Worm (Caenorhabditis elegans): ENCODE results near the gene Y62H9A.2.

- no peak for TF ChIP-seq nhr-11 (tag; optimal IDR thresholded peaks at IDR 0.05)
- no peak for TF ChIP-seq mep-1 (tag; optimal IDR thresholded peaks at IDR 0.05)
- no peak for TF ChIP-seq unc-62 (GFP tag; optimal IDR thresholded peaks at IDR 0.05)
- TF ChIP-seq skn-1 (tag; optimal IDR thresholded peaks at IDR 0.05): no peak
- no peak for TF ChIP-seq zag-1 (tag; optimal IDR thresholded peaks at IDR 0.05)
- TF ChIP-seq ets-5 (GFP tag; IDR thresholded peaks at IDR 0.05): no peak
- no peak for TF ChIP-seq nhr-12 (tag; optimal IDR thresholded peaks at IDR 0.05)
- no peak for TF ChIP-seq nhr-237 (tag; optimal IDR thresholded peaks at IDR 0.05)
- no peak for TF ChIP-seq ceh-82 (tag; optimal IDR thresholded peaks at IDR 0.05)
These were observed 50.5 kb downstream of the Y62H9A.2 start for ce11 chrX:11827528-11827927.
